Worm (Caenorhabditis elegans) whole organism, L2 larva: ENCODE measurements around the gene ceh-10.
A peak's percentile ranks its signal among the peaks of the same experiment; 100 is the strongest.

ENCODE experiments used
- C34F6.9 ChIP-seq: fragments of 150-350 bp; optimal IDR thresholded peaks from 2 replicates; lab custom pipeline; 2014; ENCODE audit warnings: missing biosample characterization, missing genetic modification characterization
- F13H6.1 ChIP-seq: sonication (generic microtip); optimal IDR thresholded peaks from 2 replicates; lab custom pipeline; 2016; ENCODE audit warnings: missing genetic modification characterization, missing compliant biosample characterization
- R02D3.7 ChIP-seq: fragments of 150-350 bp; optimal IDR thresholded peaks from 2 replicates; lab custom pipeline; 2014; ENCODE audit warnings: missing biosample characterization, missing genetic modification characterization
- Y55F3AM.14 ChIP-seq: fragments of 200-800 bp; sonication (Bioruptor generic); optimal IDR thresholded peaks from 2 replicates; lab custom pipeline; 2018; ENCODE audit warnings: mild to moderate bottlenecking, missing genetic modification characterization, missing compliant biosample characterization
- ZK546.5 ChIP-seq: sonication (generic microtip); optimal IDR thresholded peaks from 2 replicates; lab custom pipeline; 2017; ENCODE audit warnings: missing biosample characterization, missing genetic modification characterization
- alr-1 ChIP-seq: fragments of 150-350 bp; optimal IDR thresholded peaks from 2 replicates; lab custom pipeline; 2014; ENCODE audit warnings: missing biosample characterization, missing genetic modification characterization
- aly-2 ChIP-seq: fragments of 150-350 bp; optimal IDR thresholded peaks from 2 replicates; lab custom pipeline; 2014; ENCODE audit warnings: missing biosample characterization, missing genetic modification characterization
- ama-1 ChIP-seq: fragments of 150-350 bp; optimal IDR thresholded peaks from 2 replicates; lab custom pipeline; 2018; ENCODE audit warnings: inconsistent platforms
- blmp-1 ChIP-seq: sonication (generic microtip); optimal IDR thresholded peaks from 2 replicates; lab custom pipeline; 2017; ENCODE audit warnings: missing genetic modification characterization, mild to moderate bottlenecking, missing compliant biosample characterization, antibody characterized with exemption, moderate library complexity; ENCODE audit not compliant: insufficient read depth
- ceh-16 ChIP-seq: fragments of 150-350 bp; optimal IDR thresholded peaks from 2 replicates; lab custom pipeline; 2014; ENCODE audit warnings: missing biosample characterization, missing genetic modification characterization
- ceh-82 ChIP-seq: fragments of 150-350 bp; optimal IDR thresholded peaks from 2 replicates; lab custom pipeline; 2014; ENCODE audit warnings: missing biosample characterization, missing genetic modification characterization
- crh-2 ChIP-seq: sonication (generic microtip); optimal IDR thresholded peaks from 2 replicates; lab custom pipeline; 2017; ENCODE audit warnings: missing biosample characterization, missing genetic modification characterization
- dmd-4 ChIP-seq: sonication (generic microtip); optimal IDR thresholded peaks from 2 replicates; lab custom pipeline; 2017; ENCODE audit warnings: missing biosample characterization, missing genetic modification characterization
- egl-27 ChIP-seq: sonication (generic microtip); optimal IDR thresholded peaks from 3 replicates; lab custom pipeline; 2017; ENCODE audit warnings: missing biosample characterization, missing genetic modification reagents, missing genetic modification characterization
- elt-1 ChIP-seq: fragments of 150-350 bp; optimal IDR thresholded peaks from 2 replicates; lab custom pipeline; 2014; ENCODE audit warnings: missing biosample characterization, missing genetic modification characterization
- elt-3 ChIP-seq: sonication (generic microtip); optimal IDR thresholded peaks from 2 replicates; lab custom pipeline; 2017; ENCODE audit warnings: missing biosample characterization, missing genetic modification characterization
- fos-1 ChIP-seq: fragments of 150-350 bp; optimal IDR thresholded peaks from 2 replicates; lab custom pipeline; 2014; ENCODE audit warnings: missing biosample characterization, missing genetic modification characterization
- gmeb-1 ChIP-seq: fragments of 150-350 bp; optimal IDR thresholded peaks from 2 replicates; lab custom pipeline; 2014; ENCODE audit warnings: missing biosample characterization, missing genetic modification characterization
- lin-11 ChIP-seq: fragments of 150-350 bp; sonication (generic microtip); optimal IDR thresholded peaks from 2 replicates; lab custom pipeline; 2014; ENCODE audit warnings: missing biosample characterization, missing genetic modification characterization, inconsistent platforms, mixed read lengths
- lin-13 ChIP-seq: fragments of 150-350 bp; optimal IDR thresholded peaks from 2 replicates; lab custom pipeline; 2014; ENCODE audit warnings: missing biosample characterization, missing genetic modification reagents, missing genetic modification characterization
- lin-39 ChIP-seq: fragments of 150-350 bp; optimal IDR thresholded peaks from 2 replicates; lab custom pipeline; 2014; ENCODE audit warnings: missing biosample characterization, missing genetic modification reagents, missing genetic modification characterization
- lsy-2 ChIP-seq, 2 experiments: fragments of 150-350 bp in 1 of 2; sonication (generic microtip) in 1 of 2; optimal IDR thresholded peaks; 2 replicates each; lab custom pipeline; 2014 to 2017; ENCODE audit warnings: missing biosample characterization in 2 of 2, missing genetic modification characterization in 2 of 2
- mab-5 ChIP-seq: fragments of 150-350 bp; optimal IDR thresholded peaks from 2 replicates; lab custom pipeline; 2014; ENCODE audit warnings: missing biosample characterization, missing genetic modification characterization
- mbf-1 ChIP-seq: sonication (generic microtip); optimal IDR thresholded peaks from 2 replicates; lab custom pipeline; 2017; ENCODE audit warnings: missing biosample characterization, missing genetic modification characterization
- mdl-1 ChIP-seq, 2 experiments: fragments of 150-350 bp in 1 of 2; sonication (generic microtip) in 1 of 2; optimal IDR thresholded peaks; 2 replicates each; lab custom pipeline; 2017; ENCODE audit warnings: missing biosample characterization in 2 of 2, missing genetic modification characterization in 2 of 2
- nhr-10 ChIP-seq: sonication (generic microtip); optimal IDR thresholded peaks from 2 replicates; lab custom pipeline; 2017; ENCODE audit warnings: missing biosample characterization, missing genetic modification characterization
- nhr-11 ChIP-seq: fragments of 150-350 bp; optimal IDR thresholded peaks from 2 replicates; lab custom pipeline; 2014; ENCODE audit warnings: missing biosample characterization, missing genetic modification characterization
- nhr-12 ChIP-seq: fragments of 150-350 bp; optimal IDR thresholded peaks from 2 replicates; lab custom pipeline; 2014; ENCODE audit warnings: missing biosample characterization, missing genetic modification characterization
- nhr-129 ChIP-seq: fragments of 150-350 bp; optimal IDR thresholded peaks from 2 replicates; lab custom pipeline; 2014; ENCODE audit warnings: missing biosample characterization, missing genetic modification characterization
- nhr-21 ChIP-seq: fragments of 150-350 bp; optimal IDR thresholded peaks from 2 replicates; lab custom pipeline; 2014; ENCODE audit warnings: missing biosample characterization, missing genetic modification characterization
- nhr-23 ChIP-seq: fragments of 150-350 bp; optimal IDR thresholded peaks from 2 replicates; lab custom pipeline; 2014; ENCODE audit warnings: missing biosample characterization, missing genetic modification reagents, missing genetic modification characterization
- nhr-237 ChIP-seq: fragments of 150-350 bp; optimal IDR thresholded peaks from 2 replicates; lab custom pipeline; 2014; ENCODE audit warnings: missing biosample characterization, missing genetic modification characterization
- nhr-25 ChIP-seq: fragments of 150-350 bp; sonication (generic microtip); optimal IDR thresholded peaks from 3 replicates; lab custom pipeline; 2014; ENCODE audit warnings: missing biosample characterization, missing genetic modification characterization
- nhr-6 ChIP-seq: fragments of 150-350 bp; optimal IDR thresholded peaks from 2 replicates; lab custom pipeline; 2014; ENCODE audit warnings: missing biosample characterization, missing genetic modification characterization
- nhr-77 ChIP-seq: fragments of 150-350 bp; optimal IDR thresholded peaks from 2 replicates; lab custom pipeline; 2014; ENCODE audit warnings: missing biosample characterization, missing genetic modification characterization
- peb-1 ChIP-seq: fragments of 150-350 bp; optimal IDR thresholded peaks from 2 replicates; lab custom pipeline; 2014; ENCODE audit warnings: missing biosample characterization, missing genetic modification characterization
- sem-4 ChIP-seq: fragments of 150-350 bp; optimal IDR thresholded peaks from 2 replicates; lab custom pipeline; 2014; ENCODE audit warnings: missing biosample characterization, missing genetic modification reagents, missing genetic modification characterization
- skn-1 ChIP-seq: sonication (generic microtip); optimal IDR thresholded peaks from 2 replicates; lab custom pipeline; 2017; ENCODE audit warnings: missing biosample characterization, missing genetic modification characterization
- sma-3 ChIP-seq: sonication (generic microtip); optimal IDR thresholded peaks from 2 replicates; lab custom pipeline; 2016; ENCODE audit warnings: missing genetic modification reagents, missing genetic modification characterization, missing compliant biosample characterization
- sma-9 ChIP-seq, 2 experiments: fragments of 150-350 bp in 1 of 2; sonication (generic microtip) in 1 of 2; optimal IDR thresholded peaks; 2 replicates each; lab custom pipeline; 2014 to 2016; ENCODE audit warnings: missing genetic modification characterization in 2 of 2, mild to moderate bottlenecking in 1 of 2, missing biosample characterization in 1 of 2, missing compliant biosample characterization in 1 of 2, missing genetic modification reagents in 1 of 2, moderate library complexity in 1 of 2
- snpc-4 ChIP-seq: fragments of 150-350 bp; optimal IDR thresholded peaks from 2 replicates; lab custom pipeline; 2014; ENCODE audit warnings: missing biosample characterization, missing genetic modification characterization
- unc-39 ChIP-seq: fragments of 150-350 bp; optimal IDR thresholded peaks from 2 replicates; lab custom pipeline; 2014; ENCODE audit warnings: missing biosample characterization, missing genetic modification characterization
- unc-55 ChIP-seq: fragments of 150-350 bp; sonication (generic microtip); optimal IDR thresholded peaks from 3 replicates; lab custom pipeline; 2014; ENCODE audit warnings: missing biosample characterization, missing genetic modification reagents, missing genetic modification characterization
- unc-62 ChIP-seq: fragments of 150-350 bp; optimal IDR thresholded peaks from 2 replicates; lab custom pipeline; 2014; ENCODE audit warnings: missing biosample characterization, missing genetic modification reagents, missing genetic modification characterization
- zag-1 ChIP-seq: fragments of 150-350 bp; optimal IDR thresholded peaks from 2 replicates; lab custom pipeline; 2014; ENCODE audit warnings: missing biosample characterization, missing genetic modification characterization
- ztf-1 ChIP-seq: fragments of 200-800 bp; sonication (Bioruptor generic); conservative IDR thresholded peaks from 2 replicates; pipeline ENCODE4 v1.3.6; 2022; ENCODE audit warnings: missing genetic modification characterization, missing compliant biosample characterization
- ztf-11 ChIP-seq: sonication (generic microtip); optimal IDR thresholded peaks from 2 replicates; lab custom pipeline; 2017; ENCODE audit warnings: missing biosample characterization, missing genetic modification characterization
- ztf-4 ChIP-seq: fragments of 150-350 bp; optimal IDR thresholded peaks from 2 replicates; lab custom pipeline; 2014; ENCODE audit warnings: missing biosample characterization, missing genetic modification characterization

Gene ceh-10

DNA sequence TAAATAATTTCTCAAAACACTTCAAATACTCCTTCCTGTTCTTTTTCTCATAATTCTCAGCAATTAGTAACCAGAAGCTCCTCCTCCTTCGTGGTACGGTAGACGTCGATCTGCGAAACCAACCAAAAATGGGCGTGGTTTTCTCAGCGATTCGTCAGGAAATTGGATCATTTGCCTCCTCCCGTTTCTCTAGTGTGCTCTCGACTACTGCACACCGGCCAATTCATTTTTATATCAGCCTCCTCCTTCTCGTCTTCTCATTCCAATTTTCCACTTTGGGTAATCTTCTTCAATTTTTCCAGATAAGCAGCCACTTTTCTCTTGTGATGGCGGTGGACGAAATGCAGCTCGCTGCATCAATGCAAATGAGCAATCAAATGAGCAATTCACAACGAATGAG lies at the start of gene ceh-10:
Gene ceh-10 (plus strand): TSS at position 301 of the 400 bp plus-strand sequence.
- TF ChIP-seq ama-1 (lab: Kevin White, UChicago) (no peak), nhr-237 (tag; lab: Kevin White, UChicago) (no peak), nhr-6 (tag; lab: Kevin White, UChicago) (no peak)

DNA sequence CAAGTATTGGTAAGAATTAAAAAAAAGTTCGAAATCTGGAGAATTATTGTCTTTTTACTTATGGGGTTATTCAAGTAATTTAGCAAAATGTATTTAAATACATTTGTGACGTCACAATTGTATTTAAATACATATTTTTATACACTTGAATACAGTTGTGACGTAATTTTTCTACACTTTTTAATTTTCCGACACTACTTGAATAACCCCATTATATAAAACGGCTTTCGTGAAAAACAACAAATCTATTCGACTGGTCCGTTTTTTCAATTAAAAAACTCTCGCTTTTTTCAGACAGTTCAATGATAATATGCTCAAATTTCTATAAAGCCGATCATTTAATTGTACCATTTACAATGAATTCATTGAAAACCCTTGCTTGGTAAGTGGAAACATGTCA lies 48.3 kb upstream of the ceh-10 start:
- no peak for TF ChIP-seq lin-11 (tag; lab: Kevin White, UChicago)
- TF ChIP-seq blmp-1 = no peak
- TF ChIP-seq mab-5 = no peak
- TF ChIP-seq zag-1 = no peak
- TF ChIP-seq F13H6.1 (tag; lab: Kevin White, UChicago) = no peak
- TF ChIP-seq nhr-11 = no peak

DNA sequence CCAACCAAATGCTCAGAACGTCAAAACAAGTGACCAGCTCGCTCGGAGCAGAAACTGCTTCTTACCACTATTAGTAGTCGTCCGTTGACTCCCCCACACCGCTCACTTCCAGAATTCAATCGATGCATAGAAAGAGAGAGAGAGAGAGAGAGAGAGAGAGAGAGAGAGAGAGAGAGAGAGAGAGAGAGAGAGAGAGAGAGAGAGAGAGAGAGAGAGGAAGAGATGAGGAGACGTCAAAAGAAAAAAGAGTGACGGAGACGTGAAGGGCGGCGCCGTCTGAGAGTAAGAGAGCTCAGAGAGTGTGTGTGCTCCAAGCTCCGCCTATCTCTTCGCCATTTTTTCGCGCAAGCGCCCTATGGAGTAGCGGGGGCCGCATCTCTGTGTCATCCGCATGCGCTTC lies 43.6 kb upstream of the ceh-10 start, which contains the start of gene ida-1:
Gene ida-1 (plus strand): TSS at position 336 of the 400 bp plus-strand sequence.
- TF ChIP-seq nhr-23 (tag; lab: Kevin White, UChicago) (no peak), egl-27 (tag; lab: Kevin White, UChicago) (peak; percentile 14), lin-13 (no peak), zag-1 (peak; percentile 47), ceh-16 (tag; lab: Kevin White, UChicago) (no peak), aly-2 (tag; lab: Kevin White, UChicago) (no peak), mbf-1 (tag; lab: Kevin White, UChicago) (no peak), ZK546.5 (tag; lab: Kevin White, UChicago) (no peak), elt-1 (tag; lab: Kevin White, UChicago) (no peak), nhr-10 (tag; lab: Kevin White, UChicago) (no peak), sma-3 (GFP tag; lab: Kevin White, UChicago) (no peak), skn-1 (no peak), ztf-4 (tag; lab: Kevin White, UChicago) (no peak), nhr-237 (tag; lab: Kevin White, UChicago) (no peak), nhr-129 (tag; lab: Kevin White, UChicago) (peak; percentile 37), nhr-21 (tag; lab: Kevin White, UChicago) (peak; percentile 18), alr-1 (no peak), sem-4 (tag; lab: Kevin White, UChicago) (no peak), lin-39 (no peak), blmp-1 (no peak), elt-3 (tag; lab: Kevin White, UChicago) (no peak), ztf-1 (no peak), ceh-82 (tag; lab: Kevin White, UChicago) (no peak), lin-11 (tag; lab: Kevin White, UChicago) (peak; percentile 8), fos-1 (tag; lab: Kevin White, UChicago) (no peak), R02D3.7 (no peak), nhr-25 (tag; lab: Kevin White, UChicago) (no peak), nhr-77 (tag; lab: Kevin White, UChicago) (no peak), unc-55 (peak; percentile 91), F13H6.1 (tag; lab: Kevin White, UChicago) (no peak), nhr-12 (no peak), crh-2 (tag; lab: Kevin White, UChicago) (peak; percentile 32), mdl-1 (tag; optimal IDR thresholded peaks at IDR 0.05; lab: Kevin White, UChicago) (no peak), dmd-4 (tag; lab: Kevin White, UChicago) (no peak), mab-5 (peak; percentile 8), gmeb-1 (no peak), unc-62 (GFP tag; lab: Kevin White, UChicago) (no peak), nhr-11 (no peak), unc-39 (tag; lab: Kevin White, UChicago) (no peak), peb-1 (tag; lab: Kevin White, UChicago) (no peak), snpc-4 (tag; lab: Kevin White, UChicago) (no peak), nhr-6 (tag; lab: Kevin White, UChicago) (no peak), ama-1 (lab: Kevin White, UChicago) (no peak), Y55F3AM.14 (GFP tag; lab: Kevin White, UChicago) (no peak), ztf-11 (tag; lab: Kevin White, UChicago) (no peak), C34F6.9 (tag; lab: Kevin White, UChicago) (peak; percentile 76), sma-9 (GFP tag; optimal IDR thresholded peaks at IDR 0.05; lab: Kevin White, UChicago) (no peak), sma-9 (tag; optimal IDR thresholded peaks at IDR 0.05; lab: Kevin White, UChicago) (no peak), lsy-2 (tag; optimal IDR thresholded peaks at IDR 0.05; lab: Kevin White, UChicago) (peak; percentile 6 to 64)
- TF ChIP-seq, all 48 proteins: peak for 10
